Worm (Caenorhabditis elegans): Measurements from ENCODE around the gene T11F9.22.

ce11 chrV:11430823-11431222, 48.7 kb upstream of the T11F9.22 start:
- TF ChIP-seq nhr-76 (tag; optimal IDR thresholded peaks at IDR 0.05) = no peak
- no peak for TF ChIP-seq ztf-11 (tag; optimal IDR thresholded peaks at IDR 0.05)
- no peak for TF ChIP-seq sptf-1 (tag; optimal IDR thresholded peaks at IDR 0.05)
- TF ChIP-seq ama-1 (optimal IDR thresholded peaks at IDR 0.05) = no peak
- TF ChIP-seq unc-62 (GFP tag; optimal IDR thresholded peaks at IDR 0.05) = no peak
- no peak for TF ChIP-seq fos-1 (tag; optimal IDR thresholded peaks at IDR 0.05)
- no peak for TF ChIP-seq zip-4 (GFP tag; optimal IDR thresholded peaks at IDR 0.05)

Data from whole organism, L1 larva.